Fruit fly (Drosophila melanogaster) S2 (cell line): Measurements from ENCODE around the gene CG11382.

Experiments used
- CG8478 ChIP-seq: fragments of >200 bp; optimal IDR thresholded peaks from 2 replicates; lab custom pipeline; 2018
- CTCF ChIP-seq, 2 experiments: fragments of >200 bp; optimal IDR thresholded peaks; 2 replicates each; lab custom pipeline; 2018

The CG11382 gene

DNA sequence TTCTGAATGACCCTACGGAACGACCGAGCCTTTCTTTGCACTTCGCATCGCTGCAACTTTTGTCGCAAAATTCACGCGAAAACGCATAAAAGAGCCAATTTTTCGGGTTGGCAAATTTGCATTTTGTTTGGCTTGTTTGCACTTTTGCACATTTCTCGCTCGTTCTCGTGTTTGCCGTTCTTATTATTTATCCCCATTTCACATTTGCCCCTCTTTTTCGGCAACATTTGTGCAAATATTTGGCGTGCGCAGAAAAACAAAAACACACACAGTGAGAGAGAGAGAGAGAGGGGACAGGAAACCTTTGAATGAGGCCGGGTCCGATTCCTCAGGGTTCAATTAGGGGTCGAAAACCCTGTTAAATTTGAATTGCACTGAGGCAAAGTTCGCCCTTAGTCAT is 39.8 kb downstream of the CG11382 start:
- TF ChIP-seq CTCF (optimal IDR thresholded peaks at IDR 0.05; lab: Kevin White, UChicago) (no peak), CG8478 (lab: Kevin White, UChicago) (no peak)

DNA sequence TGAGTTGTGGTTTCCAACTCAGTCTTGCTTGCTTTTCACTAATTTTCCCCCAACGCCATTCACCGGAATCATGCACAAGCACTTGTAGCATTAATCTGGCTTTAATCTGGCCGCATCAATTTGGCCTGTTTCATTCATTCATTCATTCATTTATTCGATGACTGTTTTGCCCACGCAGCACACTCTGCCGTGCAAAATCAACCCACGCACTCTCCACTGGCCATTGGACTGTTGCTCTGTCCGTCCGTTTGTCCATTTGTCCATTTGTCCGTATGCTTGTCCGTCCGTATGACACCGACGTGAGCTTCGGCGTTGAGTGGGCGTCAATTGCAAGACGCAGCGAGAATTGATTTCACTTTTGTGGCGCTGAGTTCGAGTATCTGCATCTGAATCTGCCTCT is 40.3 kb downstream of the CG11382 start:
- TF ChIP-seq CG8478 (lab: Kevin White, UChicago) (no peak), CTCF (optimal IDR thresholded peaks at IDR 0.05; lab: Kevin White, UChicago) (no peak)

DNA sequence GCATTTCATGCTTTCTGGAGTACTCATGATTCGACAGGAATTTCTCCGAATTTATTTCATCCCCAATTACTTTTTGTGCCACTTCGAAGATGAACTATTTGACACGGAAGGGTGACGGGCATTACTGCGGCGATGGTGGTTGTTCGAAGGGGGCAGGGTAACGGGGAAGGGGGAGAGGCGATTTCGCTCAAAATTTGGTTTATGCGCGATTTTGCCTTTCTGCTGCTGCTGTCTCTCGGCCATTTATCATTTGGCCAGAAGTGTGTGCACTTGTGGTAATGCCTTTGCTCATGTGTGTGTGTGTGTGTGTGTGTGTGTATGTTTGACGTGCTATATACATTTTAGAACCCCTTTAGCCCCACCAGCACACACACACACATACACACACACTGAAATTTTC is 43.2 kb downstream of the CG11382 start:
- no peak for TF ChIP-seq CG8478 (lab: Kevin White, UChicago)
- no peak for TF ChIP-seq CTCF (optimal IDR thresholded peaks at IDR 0.05; lab: Kevin White, UChicago)

DNA sequence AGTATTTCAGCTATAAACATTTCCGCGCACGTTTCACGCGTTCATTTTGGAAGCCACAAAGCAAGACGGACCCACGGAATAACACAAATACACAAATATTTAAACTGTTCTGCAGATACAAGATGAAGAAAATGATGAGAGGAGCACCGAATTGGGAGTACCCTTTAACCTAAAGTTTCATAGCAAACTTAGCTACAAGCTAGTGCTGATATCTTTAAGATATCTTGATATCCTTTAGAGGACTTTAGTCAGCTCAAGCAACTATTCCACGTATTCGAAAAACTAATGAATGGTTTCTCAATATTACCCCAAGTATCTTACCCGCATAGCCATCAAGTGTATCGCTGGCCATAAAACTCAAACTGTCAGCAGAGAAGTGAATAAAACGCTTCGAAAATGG is 46.4 kb downstream of the CG11382 start:
- no peak for TF ChIP-seq CG8478 (lab: Kevin White, UChicago)
- TF ChIP-seq CTCF (optimal IDR thresholded peaks at IDR 0.05; lab: Kevin White, UChicago): no peak

DNA sequence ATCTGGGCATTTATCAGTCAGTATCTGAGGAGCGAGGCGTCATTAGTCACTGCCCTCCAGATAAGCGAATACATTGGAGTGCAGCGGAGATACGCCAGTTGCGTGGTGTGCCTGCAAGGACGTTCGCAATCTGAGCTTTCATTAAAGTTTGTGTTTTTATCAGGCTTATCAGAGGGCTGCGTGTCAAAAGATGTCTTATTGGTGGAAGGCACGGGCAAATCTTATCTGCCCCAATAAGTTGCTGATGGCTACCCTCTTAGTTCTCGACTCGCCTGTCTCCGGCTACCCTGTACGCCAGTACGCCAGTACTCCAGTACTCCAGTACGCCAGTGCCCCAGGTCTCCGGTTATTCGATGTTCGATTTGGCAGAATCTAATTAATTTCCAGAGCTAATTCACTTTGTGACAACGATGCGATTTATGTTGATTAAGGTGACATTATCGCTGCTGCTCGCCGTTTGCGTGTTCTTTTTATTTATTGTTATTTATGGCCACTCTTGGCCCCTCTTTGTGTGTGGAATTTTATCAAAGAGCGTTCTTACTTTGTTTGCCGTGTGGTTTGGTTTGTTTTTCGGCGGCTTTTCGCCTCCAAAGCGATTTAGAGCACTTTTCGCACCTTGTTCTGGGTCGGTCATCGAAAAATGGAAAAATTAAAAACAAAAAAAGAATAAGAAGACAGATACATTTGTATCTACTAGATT is 47.1 kb downstream of the CG11382 start:
- TF ChIP-seq CG8478 (lab: Kevin White, UChicago) (no peak), CTCF (optimal IDR thresholded peaks at IDR 0.05; lab: Kevin White, UChicago) (no peak)

DNA sequence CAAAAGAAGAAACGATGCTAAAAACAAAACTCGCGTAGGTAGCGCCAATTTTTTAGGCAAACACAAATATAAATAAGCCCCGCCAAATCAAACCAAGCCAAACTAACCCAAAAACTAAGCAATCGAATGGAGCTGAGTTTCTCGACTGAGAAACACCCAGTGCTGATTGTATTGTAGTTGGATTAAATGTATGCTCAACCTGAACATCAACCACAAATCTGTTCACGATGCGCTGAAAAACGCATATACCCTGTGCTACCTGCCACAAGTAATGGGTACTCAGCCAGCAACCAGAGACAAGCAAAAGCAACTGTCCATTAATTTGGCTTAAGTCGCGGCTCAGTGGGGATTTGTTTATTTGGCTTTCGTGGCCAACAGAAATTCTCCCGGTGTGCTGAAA is 50.6 kb downstream of the CG11382 start:
- TF ChIP-seq CG8478 (lab: Kevin White, UChicago) (no peak), CTCF (optimal IDR thresholded peaks at IDR 0.05; lab: Kevin White, UChicago) (no peak)
